Fruit fly (Drosophila melanogaster) whole organism, embryonic: ENCODE results near the gene CG8560.

Experiments
- CG10959 ChIP-seq: fragments of 200-800 bp; sonication (Bioruptor generic); IDR thresholded peaks from 2 replicates; pipeline ENCODE4 v1.3.6; 2022; ENCODE audit warnings: missing biosample characterization, missing genetic modification characterization
- CG11247 ChIP-seq: fragments of 200-800 bp; sonication (Bioruptor generic); IDR thresholded peaks from 2 replicates; pipeline ENCODE4 v1.3.6; 2022; ENCODE audit warnings: missing biosample characterization, missing genetic modification characterization
- CG12236 ChIP-seq: fragments of 200-800 bp; sonication (Bioruptor generic); optimal IDR thresholded peaks from 2 replicates; lab custom pipeline; 2016; ENCODE audit warnings: missing biosample characterization, missing genetic modification characterization
- CG12299 ChIP-seq: fragments of 200-800 bp; sonication (Bioruptor generic); optimal IDR thresholded peaks from 2 replicates; lab custom pipeline; 2018; ENCODE audit warnings: missing biosample characterization, mild to moderate bottlenecking, missing genetic modification characterization
- CG14014 ChIP-seq: fragments of 200-800 bp; sonication (Bioruptor generic); IDR thresholded peaks from 2 replicates; pipeline ENCODE4 v1.3.6; 2022; ENCODE audit warnings: missing biosample characterization, missing genetic modification characterization
- CG14860 ChIP-seq: fragments of 200-800 bp; sonication (Bioruptor generic); IDR thresholded peaks from 3 replicates; pipeline ENCODE4 v1.3.6; 2022; ENCODE audit warnings: missing biosample characterization, missing genetic modification characterization; ENCODE audit not compliant: partially characterized antibody
- CG3281 ChIP-seq: fragments of 200-800 bp; sonication (Bioruptor generic); optimal IDR thresholded peaks from 3 replicates; lab custom pipeline; 2017; ENCODE audit warnings: missing biosample characterization, mild to moderate bottlenecking, missing genetic modification characterization
- CG8281 ChIP-seq: fragments of 200-800 bp; sonication (Bioruptor generic); optimal IDR thresholded peaks from 2 replicates; lab custom pipeline; 2018; ENCODE audit warnings: missing biosample characterization, mild to moderate bottlenecking, missing genetic modification characterization, moderate library complexity
- CG9817 ChIP-seq: fragments of 200-800 bp; sonication (Bioruptor generic); optimal IDR thresholded peaks from 2 replicates; lab custom pipeline; 2018; ENCODE audit warnings: missing biosample characterization, mild to moderate bottlenecking, missing genetic modification characterization, moderate library complexity
- CrebB ChIP-seq: fragments of 200-800 bp; sonication (Bioruptor generic); optimal IDR thresholded peaks from 3 replicates; lab custom pipeline; 2018; ENCODE audit warnings: missing biosample characterization, mild to moderate bottlenecking, missing genetic modification characterization
- D19A ChIP-seq: fragments of 200-800 bp; optimal IDR thresholded peaks from 3 replicates; lab custom pipeline; 2019; ENCODE audit warnings: missing biosample characterization, mild to moderate bottlenecking, missing genetic modification characterization, moderate library complexity
- Dbx ChIP-seq: fragments of 200-800 bp; sonication (Bioruptor generic); IDR thresholded peaks from 3 replicates; pipeline ENCODE4 v1.3.6; 2022; ENCODE audit warnings: missing biosample characterization, missing genetic modification characterization
- HHEX ChIP-seq: fragments of 200-800 bp; sonication (Bioruptor generic); optimal IDR thresholded peaks from 3 replicates; lab custom pipeline; 2017; ENCODE audit warnings: missing biosample characterization, mild to moderate bottlenecking, missing genetic modification characterization, missing genetic modification reagents
- Lhr ChIP-seq: fragments of 200-800 bp; sonication (Bioruptor generic); optimal IDR thresholded peaks from 3 replicates; lab custom pipeline; 2017; ENCODE audit warnings: mild to moderate bottlenecking, missing biosample characterization, missing genetic modification reagents, missing genetic modification characterization
- Scr ChIP-seq: fragments of 200-800 bp; sonication (Bioruptor generic); IDR thresholded peaks from 2 replicates; pipeline ENCODE4 v1.3.6; 2022; ENCODE audit warnings: missing biosample characterization, missing genetic modification characterization; ENCODE audit not compliant: partially characterized antibody
- Sry-β ChIP-seq: fragments of 200-800 bp; sonication (Bioruptor generic); optimal IDR thresholded peaks from 2 replicates; lab custom pipeline; 2018; ENCODE audit warnings: missing biosample characterization, mild to moderate bottlenecking, missing genetic modification characterization, moderate library complexity
- ab ChIP-seq: fragments of 200-800 bp; sonication (Bioruptor generic); optimal IDR thresholded peaks from 2 replicates; lab custom pipeline; 2016; ENCODE audit warnings: missing biosample characterization, missing genetic modification characterization
- ap ChIP-seq: fragments of 200-800 bp; sonication (Bioruptor generic); IDR thresholded peaks from 2 replicates; pipeline ENCODE4 v1.3.6; 2022; ENCODE audit warnings: missing biosample characterization, missing genetic modification characterization
- bigmax ChIP-seq: fragments of 200-800 bp; sonication (Bioruptor generic); optimal IDR thresholded peaks from 2 replicates; lab custom pipeline; 2018; ENCODE audit warnings: missing biosample characterization, mild to moderate bottlenecking, missing genetic modification characterization
- br ChIP-seq: fragments of >200 bp; optimal IDR thresholded peaks from 2 replicates; lab custom pipeline; 2017
- chinmo ChIP-seq: fragments of 200-800 bp; sonication (Bioruptor generic); IDR thresholded peaks from 4 replicates; pipeline ENCODE4 v1.3.6; 2022; ENCODE audit warnings: missing biosample characterization, missing genetic modification characterization; ENCODE audit not compliant: partially characterized antibody
- chm ChIP-seq: fragments of 200-800 bp; sonication (Bioruptor generic); IDR thresholded peaks from 2 replicates; pipeline ENCODE4 v1.3.6; 2022; ENCODE audit warnings: missing biosample characterization, missing genetic modification characterization
- corto ChIP-seq: fragments of 200-800 bp; sonication (Bioruptor generic); optimal IDR thresholded peaks from 2 replicates; lab custom pipeline; 2016; ENCODE audit warnings: missing biosample characterization, mild to moderate bottlenecking, missing genetic modification characterization, moderate library complexity
- crc ChIP-seq: fragments of 200-800 bp; sonication (Bioruptor generic); optimal IDR thresholded peaks from 2 replicates; lab custom pipeline; 2016; ENCODE audit warnings: missing biosample characterization, missing genetic modification characterization
- dan ChIP-seq: fragments of 200-800 bp; sonication (Bioruptor generic); IDR thresholded peaks from 2 replicates; pipeline ENCODE4 v1.3.6; 2022; ENCODE audit warnings: missing biosample characterization, missing genetic modification characterization
- eve ChIP-seq, 2 experiments: fragments of >200 bp; optimal IDR thresholded peaks; 2 replicates each; lab custom pipeline; 2017; ENCODE audit warnings: missing biosample characterization in 2 of 2, missing genetic modification characterization in 2 of 2
- luna ChIP-seq: fragments of 200-800 bp; sonication (Bioruptor generic); optimal IDR thresholded peaks from 2 replicates; lab custom pipeline; 2016; ENCODE audit warnings: missing biosample characterization, missing genetic modification characterization
- pb ChIP-seq: fragments of 200-800 bp; sonication (Bioruptor generic); optimal IDR thresholded peaks from 3 replicates; lab custom pipeline; 2016; ENCODE audit warnings: missing biosample characterization, missing genetic modification characterization
- phol ChIP-seq: fragments of 200-800 bp; sonication (Bioruptor generic); optimal IDR thresholded peaks from 3 replicates; lab custom pipeline; 2018; ENCODE audit warnings: missing biosample characterization, mild to moderate bottlenecking, missing genetic modification characterization, moderate library complexity
- sd ChIP-seq: fragments of 200-800 bp; sonication (Bioruptor generic); optimal IDR thresholded peaks from 3 replicates; lab custom pipeline; 2018; ENCODE audit warnings: missing biosample characterization, mild to moderate bottlenecking, missing genetic modification characterization, moderate library complexity
- sens ChIP-seq: fragments of 200-800 bp; sonication (Bioruptor generic); peaks from one replicate; lab custom pipeline; 2016; ENCODE audit warnings: missing biosample characterization, missing genetic modification characterization
- so ChIP-seq: fragments of 200-800 bp; sonication (Bioruptor generic); IDR thresholded peaks from 3 replicates; pipeline ENCODE4 v1.3.6; 2022; ENCODE audit warnings: missing biosample characterization, missing genetic modification characterization

Gene CG8560

dm6 chr3L:7404081-7404480, at the start of gene CG8560:
Gene CG8560 (minus strand): TSS chr3L:7404181.
- TF ChIP-seq chinmo (GFP tag; lab: Robert Waterston, UW) (no peak), CG14860 (GFP tag; lab: Robert Waterston, UW) (peak; percentile 19; the same call in 1 of the 3 replicates)

- TF ChIP-seq Lhr (GFP tag; lab: Kevin White, UChicago) (no peak), phol (tag; lab: Kevin White, UChicago) (no peak), corto (GFP tag; lab: Kevin White, UChicago) (no peak), HHEX (GFP tag; lab: Kevin White, UChicago) (no peak), pb (GFP tag; lab: Kevin White, UChicago) (no peak), sd (tag; lab: Kevin White, UChicago) (no peak), so (no peak), CrebB (no peak), CG12236 (GFP tag; lab: Kevin White, UChicago) (no peak), CG14014 (GFP tag; lab: Robert Waterston, UW) (no peak), CG3281 (GFP tag; lab: Kevin White, UChicago) (no peak)
These were observed 46.6 kb upstream of the CG8560 start, which contains the start of gene CG33278 for dm6 chr3L:7450553-7450952. Gene CG33278 (plus strand): TSS chr3L:7450853.

- TF ChIP-seq luna (GFP tag; lab: Kevin White, UChicago) (no peak), CG8281 (tag; lab: Kevin White, UChicago) (peak; percentile 94), Sry-β (no peak), D19A (tag; lab: Kevin White, UChicago) (peak; percentile 64)
These were observed 45.1 kb upstream of the CG8560 start for dm6 chr3L:7449097-7449496.

- TF ChIP-seq Scr: no peak
- no peak for TF ChIP-seq CG12299 (tag; lab: Kevin White, UChicago)
- TF ChIP-seq sens (GFP tag; lab: Kevin White, UChicago): peak; percentile 18
- no peak for TF ChIP-seq chm (GFP tag; lab: Robert Waterston, UW)
These were observed 36.7 kb upstream of the CG8560 start, which contains the start of gene sphinx2 for dm6 chr3L:7440633-7441032. Gene sphinx2 (minus strand): TSS chr3L:7440733.

DNA sequence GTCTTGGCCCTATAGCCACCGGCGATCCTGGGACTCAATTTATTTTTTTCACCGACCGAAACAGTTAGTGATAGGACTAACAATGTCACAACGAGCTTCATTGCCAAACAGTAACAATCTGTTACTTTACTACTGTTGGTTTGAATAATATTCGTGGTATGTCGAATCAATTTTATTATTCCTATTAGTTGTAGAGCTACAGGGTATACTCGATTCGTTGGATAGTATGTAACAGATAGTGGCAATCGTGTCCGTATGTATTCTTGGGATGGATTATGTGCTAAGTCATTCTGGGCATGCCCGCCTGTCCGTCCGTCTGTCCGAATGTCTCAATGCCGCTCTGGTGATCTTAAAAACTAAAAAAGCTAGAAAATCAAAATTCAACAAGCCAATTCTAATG, 35.3 kb upstream of the CG8560 start, which contains the start of gene sphinx1:
sphinx1 (minus strand) TSS at position 101 of the 400 bp plus-strand sequence.
- no peak for TF ChIP-seq dan (GFP tag; lab: Robert Waterston, UW)
- no peak for TF ChIP-seq ab (GFP tag; lab: Kevin White, UChicago)
- TF ChIP-seq CG11247 (GFP tag; lab: Robert Waterston, UW): no peak
- TF ChIP-seq eve (GFP tag; optimal IDR thresholded peaks at IDR 0.05; lab: Kevin White, UChicago): no peak
- no peak for TF ChIP-seq br (lab: Kevin White, UChicago)
- no peak for TF ChIP-seq crc (GFP tag; lab: Kevin White, UChicago)
- TF ChIP-seq ap (GFP tag; lab: Robert Waterston, UW): no peak
- TF ChIP-seq bigmax (GFP tag; lab: Kevin White, UChicago): no peak
- TF ChIP-seq CG9817 (tag; lab: Kevin White, UChicago): no peak
- TF ChIP-seq CG10959 (GFP tag; lab: Robert Waterston, UW): no peak

DNA sequence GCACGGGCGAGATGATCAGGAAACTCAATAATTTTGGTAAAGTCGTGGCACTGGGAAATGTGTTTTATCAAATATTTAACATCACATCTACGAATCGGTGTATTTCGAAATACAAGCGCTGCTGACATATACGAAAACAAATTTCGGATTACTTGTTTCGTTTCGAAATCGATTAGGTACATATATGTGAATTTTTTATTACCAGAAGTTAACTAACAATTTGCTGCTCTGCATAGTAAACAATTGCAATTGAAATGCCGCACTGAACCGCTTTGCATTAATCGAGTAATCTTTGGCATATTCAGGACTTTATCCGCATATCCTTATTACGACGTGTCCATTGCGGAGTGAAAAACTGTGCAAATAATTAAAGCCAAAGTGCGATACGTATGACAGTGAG, 33.4 kb upstream of the CG8560 start, which contains the start of gene CG14835:
CG14835 (minus strand) TSS at position 101 of the 400 bp plus-strand sequence.
- no peak for TF ChIP-seq Dbx (GFP tag; lab: Robert Waterston, UW)
